Worm (Caenorhabditis elegans) whole organism, late embryonic: ENCODE measurements around the gene syf-2.
A peak's percentile ranks its signal among the peaks of the same experiment; 100 is the strongest.

Experiments used
- C08G9.2 ChIP-seq: sonication (generic microtip); optimal IDR thresholded peaks from 2 replicates; lab custom pipeline; 2016; ENCODE audit warnings: mild to moderate bottlenecking, missing genetic modification characterization, moderate library complexity, missing compliant biosample characterization
- K09A11.1 ChIP-seq: sonication (generic microtip); optimal IDR thresholded peaks from 2 replicates; lab custom pipeline; 2017; ENCODE audit warnings: antibody characterized with exemption, mild to moderate bottlenecking, missing genetic modification characterization, missing compliant biosample characterization; ENCODE audit not compliant: insufficient read depth
- ama-1 ChIP-seq: fragments of 150-350 bp; optimal IDR thresholded peaks from 2 replicates; lab custom pipeline; 2014
- ceh-2 ChIP-seq: sonication (generic microtip); optimal IDR thresholded peaks from 2 replicates; lab custom pipeline; 2016; ENCODE audit warnings: missing genotype, missing genetic modification characterization, missing compliant biosample characterization
- ceh-22 ChIP-seq: sonication (generic microtip); optimal IDR thresholded peaks from 2 replicates; lab custom pipeline; 2017; ENCODE audit warnings: missing biosample characterization, missing genetic modification characterization
- ceh-24 ChIP-seq: sonication (generic microtip); optimal IDR thresholded peaks from 2 replicates; lab custom pipeline; 2016; ENCODE audit warnings: mild to moderate bottlenecking, missing genetic modification characterization, missing compliant biosample characterization
- ceh-30 ChIP-seq: fragments of 150-350 bp; optimal IDR thresholded peaks from 2 replicates; lab custom pipeline; 2014; ENCODE audit warnings: missing biosample characterization, missing genetic modification characterization
- ceh-45 ChIP-seq: fragments of 200-800 bp; sonication (Bioruptor generic); IDR thresholded peaks from 2 replicates; pipeline ENCODE4 v1.3.6; 2022; ENCODE audit warnings: missing genetic modification reagents, missing genetic modification characterization, missing compliant biosample characterization
- ceh-6 ChIP-seq: fragments of 200-800 bp; sonication (Bioruptor generic); optimal IDR thresholded peaks from 2 replicates; lab custom pipeline; 2018; ENCODE audit warnings: mild to moderate bottlenecking, missing genetic modification characterization, missing compliant biosample characterization
- elt-2 ChIP-seq: sonication (generic microtip); optimal IDR thresholded peaks from 2 replicates; lab custom pipeline; 2016; ENCODE audit warnings: missing genetic modification reagents, missing genetic modification characterization, missing compliant biosample characterization
- fkh-10 ChIP-seq: fragments of 150-350 bp; optimal IDR thresholded peaks from 2 replicates; lab custom pipeline; 2014; ENCODE audit warnings: missing biosample characterization, missing genetic modification reagents, missing genetic modification characterization
- fkh-6 ChIP-seq: sonication (generic microtip); optimal IDR thresholded peaks from 2 replicates; lab custom pipeline; 2016; ENCODE audit warnings: missing genetic modification characterization, missing compliant biosample characterization
- gmeb-2 ChIP-seq: sonication (generic microtip); optimal IDR thresholded peaks from 2 replicates; lab custom pipeline; 2016; ENCODE audit warnings: missing genetic modification characterization, inconsistent platforms, missing compliant biosample characterization
- hlh-15 ChIP-seq: sonication (generic microtip); optimal IDR thresholded peaks from 2 replicates; lab custom pipeline; 2016; ENCODE audit warnings: missing genetic modification characterization, missing compliant biosample characterization
- hlh-30 ChIP-seq: sonication (generic microtip); optimal IDR thresholded peaks from 2 replicates; lab custom pipeline; 2017; ENCODE audit warnings: antibody characterized with exemption, missing genetic modification characterization, missing compliant biosample characterization; ENCODE audit not compliant: insufficient read depth
- hlh-6 ChIP-seq: sonication (generic microtip); optimal IDR thresholded peaks from 2 replicates; lab custom pipeline; 2016; ENCODE audit warnings: missing genotype, missing genetic modification characterization, missing compliant biosample characterization
- lin-11 ChIP-seq: fragments of 200-800 bp; sonication (Bioruptor generic); optimal IDR thresholded peaks from 2 replicates; lab custom pipeline; 2018; ENCODE audit warnings: mild to moderate bottlenecking, missing genetic modification characterization, missing compliant biosample characterization
- nfya-1 ChIP-seq: sonication (generic microtip); optimal IDR thresholded peaks from 2 replicates; lab custom pipeline; 2017; ENCODE audit warnings: missing genetic modification characterization, mild to moderate bottlenecking, missing compliant biosample characterization, antibody characterized with exemption, moderate library complexity
- nhr-232 ChIP-seq: sonication (generic microtip); optimal IDR thresholded peaks from 2 replicates; lab custom pipeline; 2016; ENCODE audit warnings: missing genetic modification characterization, missing compliant biosample characterization
- npax-4 ChIP-seq: sonication (generic microtip); optimal IDR thresholded peaks from 2 replicates; lab custom pipeline; 2016; ENCODE audit warnings: missing genetic modification characterization, missing compliant biosample characterization
- odd-2 ChIP-seq: sonication (generic microtip); optimal IDR thresholded peaks from 2 replicates; lab custom pipeline; 2017; ENCODE audit warnings: antibody characterized with exemption, mild to moderate bottlenecking, missing genetic modification characterization, missing compliant biosample characterization
- pat-9 ChIP-seq: fragments of 200-800 bp; sonication (Bioruptor generic); optimal IDR thresholded peaks from 2 replicates; lab custom pipeline; 2018; ENCODE audit warnings: mild to moderate bottlenecking, missing genetic modification characterization, moderate library complexity, missing compliant biosample characterization
- pqm-1 ChIP-seq: sonication (generic microtip); optimal IDR thresholded peaks from 2 replicates; lab custom pipeline; 2016; ENCODE audit warnings: missing genetic modification characterization, missing compliant biosample characterization
- ref-2 ChIP-seq: sonication (generic microtip); optimal IDR thresholded peaks from 2 replicates; lab custom pipeline; 2016; ENCODE audit warnings: missing genetic modification characterization, missing compliant biosample characterization
- sox-2 ChIP-seq: fragments of 200-800 bp; sonication (Bioruptor generic); IDR thresholded peaks from 2 replicates; pipeline ENCODE4 v1.3.6; 2022; ENCODE audit warnings: missing genetic modification reagents, missing genetic modification characterization, missing compliant biosample characterization
- tbx-2 ChIP-seq: sonication (generic microtip); optimal IDR thresholded peaks from 2 replicates; lab custom pipeline; 2016; ENCODE audit warnings: missing genetic modification characterization, missing compliant biosample characterization
- tbx-7 ChIP-seq: sonication (generic microtip); optimal IDR thresholded peaks from 2 replicates; lab custom pipeline; 2016; ENCODE audit warnings: missing genotype, missing genetic modification characterization, missing compliant biosample characterization
- ttx-3 ChIP-seq: sonication (generic microtip); optimal IDR thresholded peaks from 2 replicates; lab custom pipeline; 2016; ENCODE audit warnings: missing genetic modification reagents, missing genetic modification characterization, missing compliant biosample characterization
- unc-42 ChIP-seq: sonication (generic microtip); optimal IDR thresholded peaks from 2 replicates; lab custom pipeline; 2016; ENCODE audit warnings: missing genotype, missing genetic modification characterization, missing compliant biosample characterization

syf-2 gene

ce11 chrIII:7148191-7148590 lies 13.7 kb downstream of the syf-2 start:
- no peak for TF ChIP-seq ceh-2 (tag; lab: Kevin White, UChicago)
- no peak for TF ChIP-seq ttx-3 (tag; lab: Kevin White, UChicago)
- TF ChIP-seq sox-2 (GFP tag; lab: Robert Waterston, UW): no peak
- TF ChIP-seq odd-2 (tag; lab: Kevin White, UChicago): no peak

ce11 chrIII:7146341-7146740 lies 15.6 kb downstream of the syf-2 start:
- TF ChIP-seq ceh-6 (no peak), tbx-2 (tag; lab: Kevin White, UChicago) (no peak), odd-2 (tag; lab: Kevin White, UChicago) (no peak), ceh-24 (tag; lab: Kevin White, UChicago) (no peak)

- TF ChIP-seq pqm-1 (tag; lab: Kevin White, UChicago): no peak
- peak; percentile 59 for TF ChIP-seq unc-42 (tag; lab: Kevin White, UChicago)
Observed at ce11 chrIII:7144749-7145148, 17.2 kb downstream of the syf-2 start, which contains the start of gene glr-2. TSS of gene glr-2 (minus strand) at chrIII:7144959.

- TF ChIP-seq fkh-10 (GFP tag; lab: Kevin White, UChicago): no peak
- TF ChIP-seq ama-1 (lab: Kevin White, UChicago): peak; percentile 39
- TF ChIP-seq pat-9 (tag; lab: Kevin White, UChicago): no peak
- peak; percentile 25 for TF ChIP-seq hlh-30
Observed at ce11 chrIII:7142172-7142601, 19.7 kb downstream of the syf-2 start.

- TF ChIP-seq hlh-6 (no peak), npax-4 (tag; lab: Kevin White, UChicago) (no peak), ceh-30 (tag; lab: Kevin White, UChicago) (no peak), lin-11 (tag; lab: Kevin White, UChicago) (no peak), ceh-45 (GFP tag; lab: Robert Waterston, UW) (no peak), ama-1 (lab: Kevin White, UChicago) (peak; percentile 87), elt-2 (tag; lab: Kevin White, UChicago) (peak; percentile 11), C08G9.2 (tag; lab: Kevin White, UChicago) (no peak), ceh-22 (no peak), fkh-6 (no peak)
Observed at ce11 chrIII:7141285-7141715, 20.6 kb downstream of the syf-2 start.

- TF ChIP-seq hlh-15 (tag; lab: Kevin White, UChicago): no peak
- peak; percentile 59 for TF ChIP-seq hlh-30
- TF ChIP-seq gmeb-2 (tag; lab: Kevin White, UChicago): no peak
- peak; percentile 13 for TF ChIP-seq ref-2 (tag; lab: Kevin White, UChicago)
- peak; percentile 58 for TF ChIP-seq ama-1 (lab: Kevin White, UChicago)
Observed at ce11 chrIII:7140228-7140710, 21.6 kb downstream of the syf-2 start.

ce11 chrIII:7138178-7138577 lies 23.7 kb downstream of the syf-2 start, which contains the start of gene B0280.11:
TSS of gene B0280.11 (minus strand) at chrIII:7138278.
- no peak for TF ChIP-seq tbx-7 (tag; lab: Kevin White, UChicago)
- TF ChIP-seq K09A11.1 (tag; lab: Kevin White, UChicago): no peak
- no peak for TF ChIP-seq nfya-1 (tag; lab: Kevin White, UChicago)
- TF ChIP-seq nhr-232: no peak
